Fruit fly (Drosophila melanogaster): ENCODE measurements around the gene Prosbeta4R2.

Prosbeta4R2 gene

DNA sequence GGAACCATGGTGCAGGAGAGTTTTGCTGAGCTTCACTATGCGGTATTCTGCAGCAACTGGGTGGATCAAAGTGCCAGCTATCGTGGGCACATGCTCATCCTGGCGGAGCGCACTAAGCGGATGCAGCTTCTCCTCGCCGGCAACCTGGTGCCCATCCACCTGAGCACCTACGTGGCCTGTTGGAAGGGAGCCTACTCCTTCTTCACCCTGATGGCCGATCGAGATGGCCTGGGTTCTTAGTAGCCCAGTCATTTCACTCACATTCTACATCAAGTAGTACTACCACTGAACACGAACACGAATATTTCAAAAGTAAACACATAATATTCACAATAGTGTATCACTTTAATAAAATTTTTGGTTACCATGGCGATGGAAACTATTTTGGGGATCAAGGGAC, at the start of gene Prosbeta4R2:
Prosbeta4R2 (plus strand) TSS at position 301 of the 400 bp plus-strand sequence.
- TF ChIP-seq CG11093 (GFP tag; IDR thresholded peaks at IDR 0.05) (0 out of 3 replicates have a peak, but pooled peaks have one; percentile 11), dimm (GFP tag; IDR thresholded peaks at IDR 0.05) (no peak), caup (GFP tag; optimal IDR thresholded peaks at IDR 0.05; ENCODE audit: severe bottlenecking) (no peak), CG9932 (GFP tag; IDR thresholded peaks at IDR 0.05) (0 out of 2 replicates have a peak, but pooled peaks have one; percentile 23), CG2202 (tag; optimal IDR thresholded peaks at IDR 0.05) (no peak), CG10959 (GFP tag; IDR thresholded peaks at IDR 0.05) (no peak)

DNA sequence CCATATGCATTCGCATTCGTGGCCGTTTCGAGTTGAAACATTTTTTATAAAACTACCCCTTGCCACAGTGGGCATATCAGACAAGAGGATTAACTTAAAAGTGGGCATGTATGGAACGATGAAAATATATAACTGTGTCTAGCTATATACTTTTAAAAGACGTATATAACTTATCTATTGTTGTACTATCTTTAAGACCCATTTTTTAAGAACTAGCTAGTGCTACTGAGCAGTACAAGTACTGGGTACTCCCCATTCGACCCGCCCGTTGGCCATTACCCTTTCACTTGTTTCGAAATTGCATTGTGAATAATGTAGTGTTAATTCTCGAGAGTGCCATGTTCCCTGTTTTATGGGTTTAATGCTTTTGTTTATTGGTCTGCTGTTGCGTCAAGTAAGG, 48.5 kb upstream of the Prosbeta4R2 start:
- no peak for TF ChIP-seq HLH3B (GFP tag; IDR thresholded peaks at IDR 0.05)
- peak; percentile 1 for TF ChIP-seq D19B (GFP tag; optimal IDR thresholded peaks at IDR 0.05)

DNA sequence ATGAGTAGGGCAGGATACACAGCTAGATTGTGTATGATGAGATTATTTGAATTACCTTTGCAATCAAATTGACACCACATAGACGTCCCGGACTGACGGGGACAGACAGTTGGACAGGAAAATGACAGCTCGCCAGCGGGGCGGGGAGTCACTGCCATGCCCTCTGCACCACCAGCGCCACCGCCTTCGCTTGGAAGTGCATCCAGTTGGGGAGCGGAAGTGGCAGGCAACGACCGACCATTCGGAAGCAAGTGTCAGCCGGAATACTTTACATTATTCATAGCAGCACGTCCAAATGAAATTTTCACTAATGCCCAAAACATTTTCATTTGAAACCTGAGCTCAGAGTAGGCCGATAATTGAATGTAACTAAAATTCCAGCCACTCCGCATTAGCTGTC, 45.5 kb upstream of the Prosbeta4R2 start, which contains the start of gene CG15395:
CG15395 (plus strand) TSS at position 301 of the 400 bp plus-strand sequence.
- TF ChIP-seq mam (GFP tag; optimal IDR thresholded peaks at IDR 0.05) (no peak), Kr (GFP tag; optimal IDR thresholded peaks at IDR 0.05) (no peak), CG3838 (GFP tag; optimal IDR thresholded peaks at IDR 0.05) (no peak), sc (optimal IDR thresholded peaks at IDR 0.05) (no peak), sc (GFP tag; optimal IDR thresholded peaks at IDR 0.05) (no peak), CkIIα-i1 (GFP tag; IDR thresholded peaks at IDR 0.05) (no peak)

DNA sequence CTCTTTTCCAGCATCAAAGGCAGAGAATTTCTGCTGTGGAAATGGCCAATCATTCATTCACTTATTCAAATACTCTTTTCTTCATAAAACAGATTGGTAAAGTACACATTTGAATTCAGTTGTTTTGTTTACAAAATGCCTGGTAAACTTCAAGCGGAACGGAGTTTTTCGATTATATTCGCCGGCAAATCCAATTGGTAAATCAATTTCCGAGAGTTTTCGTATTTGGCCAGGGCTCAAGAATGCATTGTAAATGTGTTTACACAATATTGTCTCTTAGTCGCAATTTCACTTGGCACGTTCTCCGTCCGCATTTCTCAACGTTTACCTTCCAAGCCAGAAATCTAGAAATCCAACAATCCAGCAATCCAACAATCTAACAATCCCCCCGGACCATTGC, 35.3 kb upstream of the Prosbeta4R2 start, which contains the start of gene CG43403:
CG43403 (plus strand) TSS at position 301 of the 400 bp plus-strand sequence.
- TF ChIP-seq Ets65A (GFP tag) (peak; percentile 36), CG8944 (GFP tag; optimal IDR thresholded peaks at IDR 0.05) (no peak)

DNA sequence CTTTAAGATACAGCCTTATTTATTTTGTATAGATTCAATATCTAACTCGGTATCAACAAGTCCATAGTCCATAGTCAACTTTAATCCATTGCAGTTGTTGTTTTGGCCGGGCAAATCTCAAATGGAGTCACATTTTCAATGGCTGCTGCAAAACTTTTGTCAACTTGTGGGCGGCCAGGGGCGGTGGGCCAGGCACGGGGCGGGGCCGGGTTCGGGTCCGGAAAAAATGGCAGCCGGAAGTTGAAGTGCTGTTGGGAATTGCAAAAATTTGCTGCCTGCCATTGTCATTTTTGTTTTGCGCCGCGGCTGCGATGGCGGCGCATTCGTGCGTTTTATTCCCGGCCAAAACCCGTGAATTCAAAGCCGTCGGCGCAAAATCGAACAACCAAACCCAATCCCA, 31.2 kb upstream of the Prosbeta4R2 start:
- TF ChIP-seq knrl (GFP tag; IDR thresholded peaks at IDR 0.05; ENCODE audit: partially characterized antibody) (no peak), CG13424 (tag; optimal IDR thresholded peaks at IDR 0.05) (no peak), CG6272 (GFP tag; IDR thresholded peaks at IDR 0.05) (no peak), Hr39 (optimal IDR thresholded peaks at IDR 0.05) (peak; percentile 30), p53 (GFP tag; optimal IDR thresholded peaks at IDR 0.05) (no peak), CG15011 (GFP tag; optimal IDR thresholded peaks at IDR 0.05) (no peak), CG3995 (GFP tag; optimal IDR thresholded peaks at IDR 0.05) (no peak), CG16863 (GFP tag; optimal IDR thresholded peaks at IDR 0.05) (no peak)

DNA sequence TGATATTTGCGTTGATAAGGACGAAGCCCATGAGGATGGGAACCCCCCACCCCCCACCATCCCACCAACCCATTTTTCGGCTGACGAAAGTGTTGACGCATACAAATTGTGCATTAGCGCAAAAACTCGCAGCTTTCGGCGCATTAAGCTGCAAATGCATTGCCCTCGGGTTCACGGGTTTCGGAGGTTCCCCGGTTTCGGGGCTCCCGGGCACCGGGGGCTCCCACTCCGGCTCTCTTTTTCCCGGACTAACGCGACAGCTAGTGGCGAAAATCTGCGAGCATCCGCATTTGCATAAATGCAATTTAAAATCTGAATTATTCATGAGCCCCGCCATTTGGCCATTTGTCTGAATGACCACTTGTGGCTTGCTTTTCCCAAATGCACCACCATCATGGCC, 27.7 kb upstream of the Prosbeta4R2 start:
- TF ChIP-seq Hr39 (optimal IDR thresholded peaks at IDR 0.05) (peak; percentile 17), zfh1 (GFP tag; IDR thresholded peaks at IDR 0.05) (no peak)

DNA sequence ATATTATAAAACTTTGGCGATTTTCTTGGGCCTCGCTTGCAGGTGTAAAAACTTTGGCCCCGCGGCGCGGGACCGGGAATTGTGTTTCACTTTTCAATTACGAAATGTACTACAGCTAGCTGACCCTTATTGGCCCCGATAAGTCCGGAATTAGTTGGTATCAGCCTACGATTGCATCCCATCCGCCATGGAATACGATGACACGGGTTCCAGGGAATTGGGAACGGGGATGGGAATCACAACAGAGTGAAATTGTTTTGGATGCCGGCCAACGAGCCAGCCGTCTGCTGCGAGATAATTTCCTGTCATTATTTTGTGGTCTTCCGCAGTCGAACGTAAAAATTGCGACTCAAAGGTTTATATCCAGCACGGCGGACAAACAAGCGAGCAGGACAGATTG, 26.4 kb upstream of the Prosbeta4R2 start:
- no peak for TF ChIP-seq CG4707 (GFP tag; optimal IDR thresholded peaks at IDR 0.05)
- TF ChIP-seq Ets65A (GFP tag) = peak; percentile 92

DNA sequence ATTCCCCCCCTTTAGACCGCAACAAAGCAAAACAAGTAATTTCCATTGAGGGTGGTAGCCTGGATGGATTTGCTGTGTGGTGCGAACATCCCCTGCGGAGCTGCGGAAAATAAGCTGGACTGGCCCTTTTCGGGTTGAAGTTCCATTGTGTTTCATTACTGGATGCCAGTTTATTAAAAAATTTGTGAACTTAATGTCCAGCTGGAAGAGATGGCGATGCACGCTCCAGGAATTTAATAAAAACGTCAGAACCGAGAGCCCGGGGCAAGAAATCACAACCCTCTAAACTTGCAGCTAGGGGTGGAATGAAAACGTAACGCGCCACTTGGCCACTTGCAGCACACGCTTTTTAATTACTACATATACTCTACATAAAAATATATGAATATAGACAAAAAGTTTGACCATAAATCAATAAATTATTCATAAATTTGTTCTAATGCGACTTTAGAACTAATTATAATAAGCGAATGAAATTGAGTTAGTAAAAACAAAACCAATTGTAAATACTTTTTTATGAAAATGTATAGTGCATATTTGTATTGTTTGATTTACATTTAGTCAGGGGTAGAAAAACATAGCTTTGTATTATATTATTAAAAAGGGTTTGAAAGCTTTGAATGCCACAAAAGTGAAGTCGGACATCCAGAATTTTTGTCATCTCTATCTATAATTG, 18.7 kb upstream of the Prosbeta4R2 start:
- TF ChIP-seq Dref (GFP tag; IDR thresholded peaks at IDR 0.05) (no peak), CG15011 (GFP tag; optimal IDR thresholded peaks at IDR 0.05) (no peak), Aef1 (GFP tag; IDR thresholded peaks at IDR 0.05) (no peak), nmo (GFP tag; optimal IDR thresholded peaks at IDR 0.05) (peak; percentile 18), nerfin-1 (tag; optimal IDR thresholded peaks at IDR 0.05) (peak; percentile 60), CG32532 (GFP tag; IDR thresholded peaks at IDR 0.05) (0 out of 2 replicates have a peak, but pooled peaks have one; percentile 17), CG15269 (tag; optimal IDR thresholded peaks at IDR 0.05) (peak; percentile 1), row (GFP tag; IDR thresholded peaks at IDR 0.05) (0 out of 3 replicates have a peak, but pooled peaks have one; percentile 33), sd (tag; optimal IDR thresholded peaks at IDR 0.05) (peak; percentile 68), CG13424 (tag; optimal IDR thresholded peaks at IDR 0.05) (peak; percentile 30), ATbp (GFP tag; optimal IDR thresholded peaks at IDR 0.05) (peak; percentile 13), PHDP (tag; optimal IDR thresholded peaks at IDR 0.05) (peak; percentile 42), Ssrp (tag; optimal IDR thresholded peaks at IDR 0.05) (peak; percentile 31), Mes4 (GFP tag; optimal IDR thresholded peaks at IDR 0.05) (no peak)

All from whole organism, embryonic.